Worm (Caenorhabditis elegans) whole organism, L4 larva: ENCODE results near the gene nas-19.

ENCODE experiments used
- skn-1 ChIP-seq: fragments of 150-350 bp; optimal IDR thresholded peaks from 2 replicates; lab custom pipeline; 2014; ENCODE audit warnings: missing biosample characterization, missing genetic modification characterization
- unc-62 ChIP-seq, 3 experiments: fragments of 150-350 bp in 1 of 3; sonication (generic microtip); optimal IDR thresholded peaks in 2 of 3; peaks in 1 of 3; 1 replicate in 1 of 3; 2 replicates in 2 of 3; lab custom pipeline; 2014 to 2017; ENCODE audit warnings: missing biosample characterization in 3 of 3, missing genetic modification characterization in 3 of 3, missing genetic modification reagents in 3 of 3, missing genotype in 1 of 3

ce11 chrV:11375150-11375792 lies 27.2 kb downstream of the nas-19 start, which contains the start of gene cnb-1:
- no peak for TF ChIP-seq skn-1 (tag; lab: Kevin White, UChicago)
- peak in 1 of 2 experiments; percentile 91 for TF ChIP-seq unc-62 (GFP tag; optimal IDR thresholded peaks at IDR 0.05 in 1 of 2; lab: Kevin White, UChicago)
- TF ChIP-seq unc-62 (tag; optimal IDR thresholded peaks at IDR 0.05; lab: Kevin White, UChicago): no peak
